Worm (Caenorhabditis elegans) whole organism, late embryonic: ENCODE measurements around the gene K02D10.8.

Experiments
- Y22D7AL.16 ChIP-seq: sonication (generic microtip); optimal IDR thresholded peaks from 2 replicates; lab custom pipeline; 2016; ENCODE audit warnings: missing genetic modification characterization, missing compliant biosample characterization
- ama-1 ChIP-seq: fragments of 150-350 bp; optimal IDR thresholded peaks from 2 replicates; lab custom pipeline; 2014
- ceh-22 ChIP-seq: sonication (generic microtip); optimal IDR thresholded peaks from 2 replicates; lab custom pipeline; 2017; ENCODE audit warnings: missing biosample characterization, missing genetic modification characterization
- dmd-4 ChIP-seq: sonication (generic microtip); optimal IDR thresholded peaks from 2 replicates; lab custom pipeline; 2016; ENCODE audit warnings: borderline replicate concordance, missing genetic modification characterization, missing compliant biosample characterization
- hlh-15 ChIP-seq: sonication (generic microtip); optimal IDR thresholded peaks from 2 replicates; lab custom pipeline; 2016; ENCODE audit warnings: missing genetic modification characterization, missing compliant biosample characterization
- lin-11 ChIP-seq: fragments of 200-800 bp; sonication (Bioruptor generic); optimal IDR thresholded peaks from 2 replicates; lab custom pipeline; 2018; ENCODE audit warnings: mild to moderate bottlenecking, missing genetic modification characterization, missing compliant biosample characterization
- pax-1 ChIP-seq: fragments of 150-350 bp; optimal IDR thresholded peaks from 2 replicates; lab custom pipeline; 2014; ENCODE audit warnings: missing biosample characterization, missing genetic modification characterization

ce11 chrIII:8748620-8749019, 37.6 kb upstream of the K02D10.8 start:
- TF ChIP-seq hlh-15 (tag; lab: Kevin White, UChicago) = no peak
- no peak for TF ChIP-seq ama-1 (lab: Kevin White, UChicago)
- TF ChIP-seq lin-11 (tag; lab: Kevin White, UChicago) = no peak
- TF ChIP-seq dmd-4 = no peak
- TF ChIP-seq pax-1 = no peak
- TF ChIP-seq Y22D7AL.16 = no peak
- no peak for TF ChIP-seq ceh-22 (tag; lab: Kevin White, UChicago)
